Fruit fly (Drosophila melanogaster) whole organism, prepupa: ENCODE measurements around the gene Rab18.

Experiments
- CG11902 ChIP-seq: fragments of 200-800 bp; sonication (Bioruptor generic); optimal IDR thresholded peaks from 3 replicates; lab custom pipeline; 2016; ENCODE audit warnings: missing biosample characterization, missing genetic modification characterization
- CG15336 ChIP-seq: fragments of 200-800 bp; sonication (Bioruptor generic); IDR thresholded peaks from 2 replicates; pipeline ENCODE4 v1.3.6; 2022; ENCODE audit warnings: missing biosample characterization, missing genetic modification characterization
- CG1621 ChIP-seq: fragments of 200-800 bp; sonication (Bioruptor generic); optimal IDR thresholded peaks from 3 replicates; lab custom pipeline; 2018; ENCODE audit warnings: missing biosample characterization, mild to moderate bottlenecking, missing genetic modification characterization
- CG34406 ChIP-seq: fragments of 200-800 bp; sonication (Bioruptor generic); optimal IDR thresholded peaks from 3 replicates; lab custom pipeline; 2016; ENCODE audit warnings: missing biosample characterization, missing genetic modification characterization
- CG6854 ChIP-seq: fragments of 200-800 bp; sonication (Bioruptor generic); optimal IDR thresholded peaks from 2 replicates; lab custom pipeline; 2017; ENCODE audit warnings: missing biosample characterization, mild to moderate bottlenecking, missing genetic modification characterization
- CG8319 ChIP-seq: fragments of 200-800 bp; sonication (Bioruptor generic); optimal IDR thresholded peaks from 3 replicates; lab custom pipeline; 2016; ENCODE audit warnings: missing biosample characterization, missing genetic modification characterization
- CG8632 ChIP-seq: fragments of 200-800 bp; sonication (Bioruptor generic); optimal IDR thresholded peaks from 3 replicates; lab custom pipeline; 2016; ENCODE audit warnings: missing biosample characterization, missing genetic modification characterization
- Ets96B ChIP-seq: fragments of 200-800 bp; optimal IDR thresholded peaks from 2 replicates; lab custom pipeline; 2019; ENCODE audit warnings: missing biosample characterization, mild to moderate bottlenecking, missing genetic modification characterization, moderate library complexity
- Sox102F ChIP-seq: fragments of 200-800 bp; sonication (Bioruptor generic); optimal IDR thresholded peaks from 2 replicates; lab custom pipeline; 2016; ENCODE audit warnings: missing biosample characterization, mild to moderate bottlenecking, missing genetic modification characterization
- Sox15 ChIP-seq: fragments of 200-800 bp; sonication (Bioruptor generic); optimal IDR thresholded peaks from 3 replicates; lab custom pipeline; 2016; ENCODE audit warnings: missing biosample characterization, missing genetic modification characterization
- eg ChIP-seq: fragments of 200-800 bp; sonication (Bioruptor generic); IDR thresholded peaks from 3 replicates; pipeline ENCODE4 v1.3.6; 2022; ENCODE audit warnings: missing biosample characterization, missing genetic modification characterization
- lz ChIP-seq: fragments of 200-800 bp; sonication (Bioruptor generic); optimal IDR thresholded peaks from 3 replicates; lab custom pipeline; 2016; ENCODE audit warnings: missing biosample characterization, missing genetic modification characterization
- net ChIP-seq: fragments of 200-800 bp; sonication (Bioruptor generic); optimal IDR thresholded peaks from 3 replicates; lab custom pipeline; 2016; ENCODE audit warnings: missing biosample characterization, missing genetic modification characterization
- pdm3 ChIP-seq: fragments of 200-800 bp; sonication (Bioruptor generic); optimal IDR thresholded peaks from 3 replicates; lab custom pipeline; 2016; ENCODE audit warnings: missing biosample characterization, missing genetic modification characterization

- TF ChIP-seq Sox102F (GFP tag; lab: Kevin White, UChicago) = no peak
- TF ChIP-seq CG15336 (GFP tag; lab: Robert Waterston, UW) = no peak
- TF ChIP-seq CG8632 (GFP tag; lab: Kevin White, UChicago) = no peak
- no peak for TF ChIP-seq lz (GFP tag; lab: Kevin White, UChicago)
- TF ChIP-seq Ets96B (tag; lab: Kevin White, UChicago) = no peak
- no peak for TF ChIP-seq CG34406 (GFP tag; lab: Kevin White, UChicago)
- no peak for TF ChIP-seq pdm3 (GFP tag; lab: Kevin White, UChicago)
- no peak for TF ChIP-seq Sox15
- TF ChIP-seq eg (GFP tag; lab: Robert Waterston, UW) = no peak
- TF ChIP-seq net (GFP tag; lab: Kevin White, UChicago) = no peak
- TF ChIP-seq CG8319 (GFP tag; lab: Kevin White, UChicago) = no peak
- no peak for TF ChIP-seq CG1621 (tag; lab: Kevin White, UChicago)
- no peak for TF ChIP-seq CG11902 (GFP tag; lab: Kevin White, UChicago)
- no peak for TF ChIP-seq CG6854
Observed at dm6 chrX:5662761-5663160, 8.9 kb downstream of the Rab18 start, which contains the start of gene OtopLc.
